Fruit fly (Drosophila melanogaster): ENCODE measurements around the gene RagA-B.
A peak's percentile ranks its signal among the peaks of the same experiment; 100 is the strongest.

Gene RagA-B

dm6 chr3R:8945502-8946324, 38.4 kb downstream of the RagA-B start (continued):
- TF ChIP-seq Dad (GFP tag; optimal IDR thresholded peaks at IDR 0.05): peak; percentile 9
- TF ChIP-seq org-1 (GFP tag; optimal IDR thresholded peaks at IDR 0.05): peak; percentile 81
- peak in 1 of 3 experiments; percentile 80 for TF ChIP-seq Stat92E (GFP tag; optimal IDR thresholded peaks at IDR 0.05)
- TF ChIP-seq CG4424 (GFP tag; optimal IDR thresholded peaks at IDR 0.05): peak; percentile 84
- TF ChIP-seq CG4282 (GFP tag; optimal IDR thresholded peaks at IDR 0.05): no peak
- peak; percentile 70 for TF ChIP-seq Oaz (GFP tag; IDR thresholded peaks at IDR 0.05)
- peak; percentile 90 for TF ChIP-seq CG15601 (tag; optimal IDR thresholded peaks at IDR 0.05)
- TF ChIP-seq ranshi (GFP tag; IDR thresholded peaks at IDR 0.05): peak; percentile 75
- TF ChIP-seq Elba2 (GFP tag; optimal IDR thresholded peaks at IDR 0.05): no peak
- peak in 1 of 2 experiments; percentile 95 for TF ChIP-seq Hr51 (GFP tag; optimal IDR thresholded peaks at IDR 0.05)
- peak; percentile 88 for TF ChIP-seq Ptx1 (GFP tag; IDR thresholded peaks at IDR 0.05)
- TF ChIP-seq caup (GFP tag; optimal IDR thresholded peaks at IDR 0.05; ENCODE audit: severe bottlenecking): peak; percentile 70
- TF ChIP-seq CG31441 (GFP tag; IDR thresholded peaks at IDR 0.05): peak; percentile 92
- peak; percentile 71 for TF ChIP-seq Nf-YB (GFP tag; optimal IDR thresholded peaks at IDR 0.05)
- no peak for TF ChIP-seq Doc3 (GFP tag; IDR thresholded peaks at IDR 0.05; ENCODE audit: partially characterized antibody)
- TF ChIP-seq dpn (GFP tag; optimal IDR thresholded peaks at IDR 0.05): peak; percentile 37 to 85
- TF ChIP-seq CG33213 (GFP tag; optimal IDR thresholded peaks at IDR 0.05): no peak
- TF ChIP-seq sisA (GFP tag; IDR thresholded peaks at IDR 0.05): peak; percentile 77
- peak; percentile 65 for TF ChIP-seq jigr1 (GFP tag; IDR thresholded peaks at IDR 0.05)
- TF ChIP-seq Oli (tag; optimal IDR thresholded peaks at IDR 0.05): peak; percentile 90
- peak; percentile 78; the same call in 2 of the 4 replicates for TF ChIP-seq chinmo (GFP tag; IDR thresholded peaks at IDR 0.05; ENCODE audit: partially characterized antibody)
- TF ChIP-seq CG14710 (tag; optimal IDR thresholded peaks at IDR 0.05): peak; percentile 81
- TF ChIP-seq CG13287 (GFP tag; IDR thresholded peaks at IDR 0.05; ENCODE audit: partially characterized antibody): no peak
- no peak for TF ChIP-seq D (optimal IDR thresholded peaks at IDR 0.05)
- TF ChIP-seq D (GFP tag; optimal IDR thresholded peaks at IDR 0.05): peak; percentile 86
- TF ChIP-seq sr (GFP tag; IDR thresholded peaks at IDR 0.05): no peak
- TF ChIP-seq schlank (tag; optimal IDR thresholded peaks at IDR 0.05): no peak
- TF ChIP-seq CG32767 (GFP tag; IDR thresholded peaks at IDR 0.05): peak; percentile 74
- peak; percentile 65 for TF ChIP-seq Max (GFP tag; optimal IDR thresholded peaks at IDR 0.05)
- TF ChIP-seq CG13894 (tag; optimal IDR thresholded peaks at IDR 0.05): no peak
- peak; percentile 78 for TF ChIP-seq stc (GFP tag; IDR thresholded peaks at IDR 0.05)
- TF ChIP-seq CG7745 (tag; optimal IDR thresholded peaks at IDR 0.05): no peak
- TF ChIP-seq CG15269 (tag; optimal IDR thresholded peaks at IDR 0.05): peak; percentile 94
- TF ChIP-seq otp (GFP tag; IDR thresholded peaks at IDR 0.05): peak; percentile 68; the same call in 2 of the 3 replicates
- peak; percentile 62 for TF ChIP-seq HmgZ (tag; optimal IDR thresholded peaks at IDR 0.05)
- TF ChIP-seq tgo (GFP tag; IDR thresholded peaks at IDR 0.05): peak; percentile 96
- TF ChIP-seq Doc2 (GFP tag; IDR thresholded peaks at IDR 0.05): peak; percentile 45; the same call in 1 of the 2 replicates
- no peak for TF ChIP-seq CG1832 (GFP tag; optimal IDR thresholded peaks at IDR 0.05)
- TF ChIP-seq CG31365 (tag; optimal IDR thresholded peaks at IDR 0.05): no peak
- no peak for TF ChIP-seq chm (GFP tag; IDR thresholded peaks at IDR 0.05)
- peak; percentile 87 for TF ChIP-seq Ssrp (tag; optimal IDR thresholded peaks at IDR 0.05)
- TF ChIP-seq fd102C (GFP tag; optimal IDR thresholded peaks at IDR 0.05): no peak
- peak; percentile 46 for TF ChIP-seq Spps (tag; optimal IDR thresholded peaks at IDR 0.05)
- peak; percentile 8 for TF ChIP-seq slou (GFP tag; optimal IDR thresholded peaks at IDR 0.05)
- TF ChIP-seq Xrp1 (GFP tag; IDR thresholded peaks at IDR 0.05): peak; percentile 87
- TF ChIP-seq slp2 (GFP tag; optimal IDR thresholded peaks at IDR 0.05): peak; percentile 3
- peak; percentile 16 for TF ChIP-seq CG3995 (GFP tag; optimal IDR thresholded peaks at IDR 0.05)
- no peak for TF ChIP-seq CG6791 (GFP tag; IDR thresholded peaks at IDR 0.05; ENCODE audit: partially characterized antibody)
